Fruit fly (Drosophila melanogaster) whole organism, embryonic: Measurements from ENCODE around the gene CG43117.
A peak's percentile ranks its signal among the peaks of the same experiment; 100 is the strongest.

ENCODE experiments used
- Abd-B ChIP-seq: fragments of 200-800 bp; sonication (Bioruptor generic); optimal IDR thresholded peaks from 2 replicates; lab custom pipeline; 2018; ENCODE audit warnings: missing biosample characterization, mild to moderate bottlenecking, missing genetic modification characterization, moderate library complexity
- Ada2b ChIP-seq: fragments of 200-800 bp; sonication (Bioruptor generic); IDR thresholded peaks from 2 replicates; pipeline ENCODE4 v1.3.6; 2022; ENCODE audit warnings: missing biosample characterization, missing genetic modification characterization
- C15 ChIP-seq: fragments of 200-800 bp; sonication (Bioruptor generic); IDR thresholded peaks from 3 replicates; pipeline ENCODE4 v1.3.6; 2022; ENCODE audit warnings: missing biosample characterization, missing genetic modification characterization
- CG10209 ChIP-seq: fragments of 200-800 bp; sonication (Bioruptor generic); optimal IDR thresholded peaks from 3 replicates; lab custom pipeline; 2017; ENCODE audit warnings: missing biosample characterization, mild to moderate bottlenecking, missing genetic modification characterization, missing genetic modification reagents
- CG10274 ChIP-seq: fragments of 200-800 bp; sonication (Bioruptor generic); optimal IDR thresholded peaks from 3 replicates; lab custom pipeline; 2017; ENCODE audit warnings: missing biosample characterization, mild to moderate bottlenecking, missing genetic modification characterization
- CG11093 ChIP-seq: fragments of 200-800 bp; sonication (Bioruptor generic); IDR thresholded peaks from 3 replicates; pipeline ENCODE4 v1.3.6; 2022; ENCODE audit warnings: missing biosample characterization, missing genetic modification characterization
- CG12299 ChIP-seq: fragments of 200-800 bp; sonication (Bioruptor generic); optimal IDR thresholded peaks from 2 replicates; lab custom pipeline; 2018; ENCODE audit warnings: missing biosample characterization, mild to moderate bottlenecking, missing genetic modification characterization
- CG1233 ChIP-seq: fragments of 200-800 bp; sonication (Bioruptor generic); optimal IDR thresholded peaks from 4 replicates; lab custom pipeline; 2018; ENCODE audit warnings: missing biosample characterization, mild to moderate bottlenecking, missing genetic modification characterization
- CG12744 ChIP-seq: fragments of 200-800 bp; sonication (Bioruptor generic); optimal IDR thresholded peaks from 2 replicates; lab custom pipeline; 2016; ENCODE audit warnings: missing biosample characterization, missing genetic modification characterization
- CG13123 ChIP-seq: fragments of 200-800 bp; sonication (Bioruptor generic); optimal IDR thresholded peaks from 2 replicates; lab custom pipeline; 2016; ENCODE audit warnings: missing biosample characterization, missing genetic modification characterization
- CG13624 ChIP-seq: fragments of 200-800 bp; sonication (Bioruptor generic); optimal IDR thresholded peaks from 2 replicates; lab custom pipeline; 2016; ENCODE audit warnings: missing biosample characterization, missing genetic modification characterization
- CG13894 ChIP-seq: fragments of 200-800 bp; sonication (Bioruptor generic); optimal IDR thresholded peaks from 3 replicates; lab custom pipeline; 2018; ENCODE audit warnings: missing biosample characterization, mild to moderate bottlenecking, missing genetic modification characterization, moderate library complexity
- CG14667 ChIP-seq: fragments of 200-800 bp; sonication (Bioruptor generic); IDR thresholded peaks from 2 replicates; pipeline ENCODE4 v1.3.6; 2022; ENCODE audit warnings: missing biosample characterization, missing genetic modification characterization
- CG15696 ChIP-seq: fragments of 200-800 bp; sonication (Bioruptor generic); optimal IDR thresholded peaks from 2 replicates; lab custom pipeline; 2019; ENCODE audit warnings: missing biosample characterization, mild to moderate bottlenecking, missing genetic modification characterization, moderate library complexity
- CG2116 ChIP-seq: fragments of 200-800 bp; sonication (Bioruptor generic); optimal IDR thresholded peaks from 3 replicates; lab custom pipeline; 2018; ENCODE audit warnings: missing biosample characterization, mild to moderate bottlenecking, missing genetic modification characterization
- CG2202 ChIP-seq: fragments of 200-800 bp; sonication (Bioruptor generic); optimal IDR thresholded peaks from 2 replicates; lab custom pipeline; 2018; ENCODE audit warnings: missing biosample characterization, mild to moderate bottlenecking, missing genetic modification characterization
- CG30431 ChIP-seq: fragments of 200-800 bp; sonication (Bioruptor generic); optimal IDR thresholded peaks from 2 replicates; lab custom pipeline; 2017; ENCODE audit warnings: missing biosample characterization, missing genetic modification characterization
- CG32772 ChIP-seq: fragments of 200-800 bp; sonication (Bioruptor generic); IDR thresholded peaks from 2 replicates; pipeline ENCODE4 v1.3.6; 2022; ENCODE audit warnings: missing biosample characterization, missing genetic modification characterization
- CG33213 ChIP-seq: fragments of 200-800 bp; sonication (Bioruptor generic); optimal IDR thresholded peaks from 3 replicates; lab custom pipeline; 2016; ENCODE audit warnings: missing biosample characterization, missing genetic modification characterization
- CG5245 ChIP-seq: fragments of 200-800 bp; sonication (Bioruptor generic); optimal IDR thresholded peaks from 3 replicates; lab custom pipeline; 2016; ENCODE audit warnings: missing biosample characterization, missing genetic modification characterization
- CG6272 ChIP-seq: fragments of 200-800 bp; sonication (Bioruptor generic); IDR thresholded peaks from 2 replicates; pipeline ENCODE4 v1.3.6; 2022; ENCODE audit warnings: missing biosample characterization, missing genetic modification characterization
- CoRest ChIP-seq: fragments of 200-800 bp; sonication (Bioruptor generic); optimal IDR thresholded peaks from 3 replicates; lab custom pipeline; 2018; ENCODE audit warnings: missing biosample characterization, mild to moderate bottlenecking, missing genetic modification characterization, moderate library complexity
- CrebB ChIP-seq: fragments of 200-800 bp; sonication (Bioruptor generic); optimal IDR thresholded peaks from 3 replicates; lab custom pipeline; 2018; ENCODE audit warnings: missing biosample characterization, mild to moderate bottlenecking, missing genetic modification characterization
- Dbx ChIP-seq: fragments of 200-800 bp; sonication (Bioruptor generic); IDR thresholded peaks from 3 replicates; pipeline ENCODE4 v1.3.6; 2022; ENCODE audit warnings: missing biosample characterization, missing genetic modification characterization
- Ets97D ChIP-seq: fragments of 200-800 bp; sonication (Bioruptor generic); optimal IDR thresholded peaks from 3 replicates; lab custom pipeline; 2016; ENCODE audit warnings: missing biosample characterization, missing genetic modification characterization
- HmgZ ChIP-seq: fragments of 200-800 bp; sonication (Bioruptor generic); optimal IDR thresholded peaks from 2 replicates; lab custom pipeline; 2018; ENCODE audit warnings: missing biosample characterization, mild to moderate bottlenecking, missing genetic modification characterization
- Hmx ChIP-seq: fragments of 200-800 bp; sonication (Bioruptor generic); optimal IDR thresholded peaks from 2 replicates; lab custom pipeline; 2016; ENCODE audit warnings: missing biosample characterization, missing genetic modification characterization
- Med ChIP-seq: fragments of 200-800 bp; sonication (Bioruptor generic); peaks from one replicate; lab custom pipeline; 2016; ENCODE audit warnings: missing biosample characterization, missing genetic modification characterization, mild to moderate bottlenecking, inconsistent platforms, moderate library complexity
- Neu2 ChIP-seq: fragments of 200-800 bp; sonication (Bioruptor generic); optimal IDR thresholded peaks from 3 replicates; lab custom pipeline; 2016; ENCODE audit warnings: missing biosample characterization, missing genetic modification characterization, borderline replicate concordance
- Opbp ChIP-seq: fragments of 200-800 bp; sonication (Bioruptor generic); IDR thresholded peaks from 3 replicates; pipeline ENCODE4 v1.3.6; 2022; ENCODE audit warnings: missing biosample characterization, missing genetic modification characterization; ENCODE audit not compliant: partially characterized antibody
- Pdp1 ChIP-seq, 2 experiments: fragments of 200-800 bp; sonication (Bioruptor generic); optimal IDR thresholded peaks; 3 replicates each; lab custom pipeline; 2016; ENCODE audit warnings: missing biosample characterization in 2 of 2, missing genetic modification characterization in 2 of 2, mild to moderate bottlenecking in 1 of 2, moderate library complexity in 1 of 2
- Poxn ChIP-seq: fragments of 200-800 bp; sonication (Bioruptor generic); IDR thresholded peaks from 2 replicates; pipeline ENCODE4 v1.3.6; 2022; ENCODE audit warnings: missing biosample characterization, missing genetic modification characterization
- al ChIP-seq: fragments of 200-800 bp; sonication (Bioruptor generic); IDR thresholded peaks from 2 replicates; pipeline ENCODE4 v1.3.6; 2022; ENCODE audit warnings: missing biosample characterization, missing genetic modification characterization
- aop ChIP-seq: fragments of 200-800 bp; sonication (Bioruptor generic); IDR thresholded peaks from 2 replicates; pipeline ENCODE4 v1.3.6; 2022; ENCODE audit warnings: missing biosample characterization, missing genetic modification characterization
- ara ChIP-seq: fragments of 200-800 bp; sonication (Bioruptor generic); IDR thresholded peaks from 2 replicates; pipeline ENCODE4 v1.3.6; 2022; ENCODE audit warnings: missing biosample characterization, missing genetic modification characterization
- bcd ChIP-seq: fragments of 200-800 bp; sonication (Bioruptor generic); optimal IDR thresholded peaks from 2 replicates; lab custom pipeline; 2017; ENCODE audit warnings: missing biosample characterization, mild to moderate bottlenecking, missing genetic modification characterization
- bigmax ChIP-seq: fragments of 200-800 bp; sonication (Bioruptor generic); optimal IDR thresholded peaks from 2 replicates; lab custom pipeline; 2018; ENCODE audit warnings: missing biosample characterization, mild to moderate bottlenecking, missing genetic modification characterization
- cas ChIP-seq: fragments of 200-800 bp; sonication (Bioruptor generic); IDR thresholded peaks from 2 replicates; pipeline ENCODE4 v1.3.6; 2022; ENCODE audit warnings: missing biosample characterization, missing genetic modification characterization
- chn ChIP-seq: fragments of 200-800 bp; sonication (Bioruptor generic); optimal IDR thresholded peaks from 2 replicates; lab custom pipeline; 2016; ENCODE audit warnings: missing biosample characterization, missing genetic modification characterization
- croc ChIP-seq: fragments of 200-800 bp; sonication (Bioruptor generic); conservative IDR thresholded peaks from 3 replicates; pipeline ENCODE4 v1.3.6; 2022; ENCODE audit warnings: missing biosample characterization, missing genetic modification characterization
- gem ChIP-seq: fragments of 200-800 bp; sonication (Bioruptor generic); optimal IDR thresholded peaks from 2 replicates; lab custom pipeline; 2019; ENCODE audit warnings: missing biosample characterization, mild to moderate bottlenecking, missing genetic modification characterization, moderate library complexity
- jumu ChIP-seq: fragments of 200-800 bp; sonication (Bioruptor generic); optimal IDR thresholded peaks from 3 replicates; lab custom pipeline; 2016; ENCODE audit warnings: missing biosample characterization, missing genetic modification characterization
- luna ChIP-seq: fragments of 200-800 bp; sonication (Bioruptor generic); optimal IDR thresholded peaks from 2 replicates; lab custom pipeline; 2016; ENCODE audit warnings: missing biosample characterization, missing genetic modification characterization
- otp ChIP-seq: fragments of 200-800 bp; sonication (Bioruptor generic); IDR thresholded peaks from 3 replicates; pipeline ENCODE4, ENCODE4 v1.3.6; 2022; ENCODE audit warnings: missing biosample characterization, missing genetic modification characterization
- slbo ChIP-seq: fragments of 200-800 bp; sonication (Bioruptor generic); IDR thresholded peaks from 2 replicates; pipeline ENCODE4 v1.3.6; 2022; ENCODE audit warnings: missing biosample characterization, missing genetic modification characterization
- so ChIP-seq: fragments of 200-800 bp; sonication (Bioruptor generic); IDR thresholded peaks from 3 replicates; pipeline ENCODE4 v1.3.6; 2022; ENCODE audit warnings: missing biosample characterization, missing genetic modification characterization
- sr ChIP-seq: fragments of 200-800 bp; sonication (Bioruptor generic); IDR thresholded peaks from 3 replicates; pipeline ENCODE4 v1.3.6; 2022; ENCODE audit warnings: missing biosample characterization, missing genetic modification characterization
- ssp ChIP-seq: fragments of 200-800 bp; sonication (Bioruptor generic); IDR thresholded peaks from 2 replicates; pipeline ENCODE4 v1.3.6; 2022; ENCODE audit warnings: missing biosample characterization, missing genetic modification characterization
- tgo ChIP-seq: fragments of 200-800 bp; sonication (Bioruptor generic); IDR thresholded peaks from 3 replicates; pipeline ENCODE4 v1.3.6; 2022; ENCODE audit warnings: missing biosample characterization, missing genetic modification characterization
- vfl ChIP-seq: fragments of 200-800 bp; sonication (Bioruptor generic); optimal IDR thresholded peaks from 2 replicates; lab custom pipeline; 2016; ENCODE audit warnings: missing biosample characterization, missing genetic modification characterization
- yki ChIP-seq: fragments of >200 bp; optimal IDR thresholded peaks from 3 replicates; lab custom pipeline; 2018
- zf30C ChIP-seq: fragments of 200-800 bp; sonication (Bioruptor generic); optimal IDR thresholded peaks from 3 replicates; lab custom pipeline; 2018; ENCODE audit warnings: missing biosample characterization, mild to moderate bottlenecking, missing genetic modification characterization

CG43117 gene

DNA sequence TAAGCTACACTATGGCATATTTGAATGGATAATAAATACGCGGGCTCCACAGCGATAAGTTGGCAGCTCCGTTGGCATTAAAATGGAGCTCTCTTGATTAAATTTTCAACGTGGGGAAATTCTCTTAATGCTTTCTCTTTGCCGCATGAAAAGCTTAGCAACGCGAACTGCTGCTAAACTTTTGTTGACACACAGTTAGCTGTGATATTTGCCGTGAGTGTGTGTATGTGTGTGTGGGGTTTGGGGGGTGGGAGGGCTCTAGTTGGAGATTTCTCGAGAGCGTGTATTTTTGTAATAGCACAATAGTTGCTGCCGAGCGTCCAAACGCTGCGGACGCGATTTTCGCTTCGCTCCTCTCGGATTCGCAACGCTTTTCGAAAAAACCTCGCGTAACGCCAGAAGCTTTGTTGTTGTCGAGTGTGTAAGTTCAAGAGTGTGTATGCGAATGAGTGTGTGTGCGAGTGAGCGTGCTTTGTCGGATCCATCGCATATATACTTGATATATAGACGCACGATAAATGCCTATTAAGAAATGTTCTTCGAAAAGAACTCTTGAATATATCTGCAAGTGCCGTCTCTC, 6.7 kb downstream of the CG43117 start, which contains the start of gene CG5455 (continued):
- TF ChIP-seq CG1233 (peak; percentile 50), CG13624 (GFP tag; lab: Kevin White, UChicago) (no peak), Opbp (peak; percentile 62; the same call in 1 of the 3 replicates), CG15696 (tag; lab: Kevin White, UChicago) (no peak), aop (GFP tag; lab: Robert Waterston, UW) (no peak), CG33213 (GFP tag; lab: Kevin White, UChicago) (peak; percentile 3), luna (GFP tag; lab: Kevin White, UChicago) (peak; percentile 38), yki (lab: Kevin White, UChicago) (no peak), CG10209 (GFP tag; lab: Kevin White, UChicago) (peak; percentile 19), jumu (GFP tag; lab: Kevin White, UChicago) (no peak), gem (tag; lab: Kevin White, UChicago) (no peak), ara (no peak), Ets97D (GFP tag; lab: Kevin White, UChicago) (no peak), CG12744 (GFP tag; lab: Kevin White, UChicago) (no peak), CoRest (tag; lab: Kevin White, UChicago) (no peak), CG14667 (GFP tag; lab: Robert Waterston, UW) (no peak), CG13123 (no peak), cas (GFP tag; lab: Robert Waterston, UW) (no peak), vfl (GFP tag; lab: Kevin White, UChicago) (no peak), HmgZ (tag; lab: Kevin White, UChicago) (peak; percentile 84), Pdp1 (GFP tag; optimal IDR thresholded peaks at IDR 0.05; lab: Kevin White, UChicago) (peak in 1 of 2 experiments; percentile 87), CG6272 (0 out of 2 replicates have a peak, but pooled peaks have one; percentile 13), chn (GFP tag; lab: Kevin White, UChicago) (peak; percentile 28), slbo (peak; percentile 51), Neu2 (GFP tag; lab: Kevin White, UChicago) (no peak), CG30431 (GFP tag; lab: Kevin White, UChicago) (no peak), CG10274 (GFP tag; lab: Kevin White, UChicago) (no peak), croc (GFP tag; lab: Robert Waterston, UW) (no peak), CG12299 (peak; percentile 74), bigmax (no peak), Dbx (GFP tag; lab: Robert Waterston, UW) (peak; percentile 89), C15 (GFP tag; lab: Robert Waterston, UW) (no peak), otp (GFP tag; lab: Robert Waterston, UW) (peak; percentile 58; the same call in 1 of the 3 replicates), ssp (no peak), CG5245 (GFP tag; lab: Kevin White, UChicago) (no peak), Med (GFP tag; lab: Kevin White, UChicago) (peak; percentile 93), Abd-B (GFP tag; lab: Kevin White, UChicago) (no peak), CG11093 (no peak), so (peak; percentile 88), zf30C (GFP tag; lab: Kevin White, UChicago) (no peak), CG2202 (no peak), al (GFP tag; lab: Robert Waterston, UW) (0 out of 2 replicates have a peak, but pooled peaks have one; percentile 31), CG13894 (tag; lab: Kevin White, UChicago) (peak; percentile 89), Poxn (GFP tag; lab: Robert Waterston, UW) (no peak), CG2116 (GFP tag; lab: Kevin White, UChicago) (no peak), bcd (GFP tag; lab: Kevin White, UChicago) (peak; percentile 37), tgo (GFP tag; lab: Robert Waterston, UW) (no peak; the same call in 2 of the 3 replicates), Hmx (GFP tag; lab: Kevin White, UChicago) (no peak), CG32772 (GFP tag; lab: Robert Waterston, UW) (no peak), Ada2b (GFP tag; lab: Robert Waterston, UW) (0 out of 2 replicates have a peak, but pooled peaks have one; percentile 16), CrebB (tag; lab: Kevin White, UChicago) (peak; percentile 62), sr (GFP tag; lab: Robert Waterston, UW) (peak; percentile 66; the same call in 2 of the 3 replicates)
